Fruit fly (Drosophila melanogaster) whole organism, pupa: Measurements from ENCODE around the gene Gss2.

Experiments
- CG15710 ChIP-seq: fragments of 200-800 bp; sonication (Bioruptor generic); optimal IDR thresholded peaks from 2 replicates; lab custom pipeline; 2018; ENCODE audit warnings: missing biosample characterization, mild to moderate bottlenecking, missing genetic modification characterization, moderate library complexity
- Ets98B ChIP-seq: fragments of 200-800 bp; sonication (Bioruptor generic); IDR thresholded peaks from 2 replicates; pipeline ENCODE4 v1.3.6; 2022; ENCODE audit warnings: missing biosample characterization, missing genetic modification characterization
- Pif1A ChIP-seq: fragments of 200-800 bp; sonication (Bioruptor generic); optimal IDR thresholded peaks from 3 replicates; lab custom pipeline; 2016; ENCODE audit warnings: missing biosample characterization, missing genetic modification characterization

dm6 chrX:17887208-17887627 lies 12.3 kb upstream of the Gss2 start, which contains the start of gene mnb:
- no peak for TF ChIP-seq CG15710 (tag; lab: Kevin White, UChicago)
- TF ChIP-seq Ets98B (GFP tag; lab: Robert Waterston, UW): no peak
- TF ChIP-seq Pif1A (GFP tag; lab: Kevin White, UChicago): no peak
